Fruit fly (Drosophila melanogaster): ENCODE data around the gene AANATL2.

AANATL2 gene

dm6 chr2L:6280328-6280727 is 24.7 kb downstream of the AANATL2 start (continued):
- peak; percentile 3 for TF ChIP-seq Atf-2 (GFP tag; optimal IDR thresholded peaks at IDR 0.05)
- peak; percentile 65 for TF ChIP-seq grau (tag; optimal IDR thresholded peaks at IDR 0.05)
- TF ChIP-seq btn (GFP tag; optimal IDR thresholded peaks at IDR 0.05) = no peak
- no peak for TF ChIP-seq CG11398 (GFP tag; optimal IDR thresholded peaks at IDR 0.05)
- TF ChIP-seq CG10654 (GFP tag; optimal IDR thresholded peaks at IDR 0.05) = peak; percentile 58
- no peak for TF ChIP-seq Sry-β (GFP tag; optimal IDR thresholded peaks at IDR 0.05)
- TF ChIP-seq CG3995 (GFP tag; optimal IDR thresholded peaks at IDR 0.05) = no peak
- no peak for TF ChIP-seq CG4360 (GFP tag; IDR thresholded peaks at IDR 0.05)
- TF ChIP-seq Atf3 (GFP tag; optimal IDR thresholded peaks at IDR 0.05) = no peak
- peak; percentile 41 for TF ChIP-seq Max (GFP tag; optimal IDR thresholded peaks at IDR 0.05)
- no peak for TF ChIP-seq MESR4 (GFP tag; optimal IDR thresholded peaks at IDR 0.05)
- no peak for TF ChIP-seq Mes4 (GFP tag; optimal IDR thresholded peaks at IDR 0.05)
- peak; percentile 17 for TF ChIP-seq gcm (GFP tag; optimal IDR thresholded peaks at IDR 0.05)
- TF ChIP-seq zen (tag; optimal IDR thresholded peaks at IDR 0.05) = peak; percentile 69
- TF ChIP-seq bsh (GFP tag; optimal IDR thresholded peaks at IDR 0.05) = peak in 1 of 2 experiments; percentile 75
- TF ChIP-seq CG3163 (GFP tag; optimal IDR thresholded peaks at IDR 0.05) = no peak
- TF ChIP-seq fd102C (GFP tag; optimal IDR thresholded peaks at IDR 0.05) = no peak
- TF ChIP-seq Xbp1 (GFP tag; optimal IDR thresholded peaks at IDR 0.05) = peak; percentile 67
- TF ChIP-seq CG8924 (tag; optimal IDR thresholded peaks at IDR 0.05) = peak; percentile 65
- peak; percentile 75 for TF ChIP-seq CG11695 (GFP tag; IDR thresholded peaks at IDR 0.05)
- TF ChIP-seq CG17361 (GFP tag; IDR thresholded peaks at IDR 0.05) = peak; percentile 75
- peak; percentile 78 for TF ChIP-seq Blimp-1 (GFP tag; optimal IDR thresholded peaks at IDR 0.05)
- peak; percentile 74 for TF ChIP-seq CG17829 (tag; optimal IDR thresholded peaks at IDR 0.05)
- peak; percentile 4 for TF ChIP-seq CG12219 (GFP tag; optimal IDR thresholded peaks at IDR 0.05)
- no peak for TF ChIP-seq Drgx (GFP tag; IDR thresholded peaks at IDR 0.05)
- TF ChIP-seq psq (GFP tag; optimal IDR thresholded peaks at IDR 0.05) = no peak
- peak; percentile 74 for TF ChIP-seq dmrt11E (tag; optimal IDR thresholded peaks at IDR 0.05)
- no peak for TF ChIP-seq toy (GFP tag; IDR thresholded peaks at IDR 0.05)
- no peak for TF ChIP-seq crp (GFP tag; optimal IDR thresholded peaks at IDR 0.05)
- no peak for TF ChIP-seq CG4617 (GFP tag; optimal IDR thresholded peaks at IDR 0.05; ENCODE audit: borderline replicate concordance)
- TF ChIP-seq CG8944 (GFP tag; optimal IDR thresholded peaks at IDR 0.05) = no peak
- peak; percentile 73; the same call in 1 of the 2 replicates for TF ChIP-seq stc (GFP tag; IDR thresholded peaks at IDR 0.05)
- peak; percentile 63 for TF ChIP-seq Oli (tag; optimal IDR thresholded peaks at IDR 0.05)
- no peak for TF ChIP-seq Hmx (GFP tag; optimal IDR thresholded peaks at IDR 0.05)
- peak; percentile 56 for TF ChIP-seq CG2120 (GFP tag; optimal IDR thresholded peaks at IDR 0.05)
- TF ChIP-seq CG14965 (GFP tag; optimal IDR thresholded peaks at IDR 0.05; ENCODE audit: borderline replicate concordance) = no peak
- TF ChIP-seq CG17612 (GFP tag; IDR thresholded peaks at IDR 0.05) = no peak
- no peak for TF ChIP-seq wek (GFP tag; optimal IDR thresholded peaks at IDR 0.05)
- TF ChIP-seq Fer3 (tag; optimal IDR thresholded peaks at IDR 0.05) = peak; percentile 53
- TF ChIP-seq eyg (GFP tag; optimal IDR thresholded peaks at IDR 0.05) = no peak
- no peak for TF ChIP-seq knrl (GFP tag; IDR thresholded peaks at IDR 0.05; ENCODE audit: partially characterized antibody)
- TF ChIP-seq MBD-R2 (GFP tag; IDR thresholded peaks at IDR 0.05) = peak; percentile 34; the same call in 1 of the 2 replicates
- peak; percentile 83 for TF ChIP-seq ci (GFP tag; IDR thresholded peaks at IDR 0.05)
- no peak for TF ChIP-seq luna (GFP tag; optimal IDR thresholded peaks at IDR 0.05)
- TF ChIP-seq slp2 (GFP tag; optimal IDR thresholded peaks at IDR 0.05) = peak; percentile 23
- peak; percentile 69 for TF ChIP-seq CG32532 (GFP tag; IDR thresholded peaks at IDR 0.05)
- TF ChIP-seq CG16813 (GFP tag; IDR thresholded peaks at IDR 0.05; ENCODE audit: partially characterized antibody) = no peak
- TF ChIP-seq her (GFP tag; optimal IDR thresholded peaks at IDR 0.05) = no peak
- no peak for TF ChIP-seq CG4282 (GFP tag; optimal IDR thresholded peaks at IDR 0.05)
- TF ChIP-seq ttk (GFP tag; IDR thresholded peaks at IDR 0.05) = peak; percentile 73
- no peak for TF ChIP-seq pros (GFP tag; optimal IDR thresholded peaks at IDR 0.05)

All from whole organism, embryonic.